Fruit fly (Drosophila melanogaster) whole organism, embryonic: ENCODE data around the gene Vm32E.

Experiments
- Adf1 ChIP-seq: fragments of 200-800 bp; sonication (Bioruptor generic); IDR thresholded peaks from 2 replicates; pipeline ENCODE4 v1.3.6; 2022; ENCODE audit warnings: missing biosample characterization, missing genetic modification characterization
- B-H2 ChIP-seq: fragments of 200-800 bp; sonication (Bioruptor generic); optimal IDR thresholded peaks from 2 replicates; lab custom pipeline; 2018; ENCODE audit warnings: missing biosample characterization, mild to moderate bottlenecking, missing genetic modification characterization
- CG10274 ChIP-seq: fragments of 200-800 bp; sonication (Bioruptor generic); optimal IDR thresholded peaks from 3 replicates; lab custom pipeline; 2017; ENCODE audit warnings: missing biosample characterization, mild to moderate bottlenecking, missing genetic modification characterization
- CG10565 ChIP-seq: fragments of 200-800 bp; sonication (Bioruptor generic); optimal IDR thresholded peaks from 3 replicates; lab custom pipeline; 2016; ENCODE audit warnings: missing biosample characterization, mild to moderate bottlenecking, missing genetic modification characterization
- CG12942 ChIP-seq: fragments of 200-800 bp; sonication (Bioruptor generic); optimal IDR thresholded peaks from 3 replicates; lab custom pipeline; 2016; ENCODE audit warnings: missing biosample characterization, missing genetic modification characterization
- CG13123 ChIP-seq: fragments of 200-800 bp; sonication (Bioruptor generic); optimal IDR thresholded peaks from 2 replicates; lab custom pipeline; 2016; ENCODE audit warnings: missing biosample characterization, missing genetic modification characterization
- CG1647 ChIP-seq: fragments of 200-800 bp; sonication (Bioruptor generic); optimal IDR thresholded peaks from 3 replicates; lab custom pipeline; 2016; ENCODE audit warnings: missing biosample characterization, missing genetic modification characterization
- CG16779 ChIP-seq: fragments of 200-800 bp; sonication (Bioruptor generic); IDR thresholded peaks from 2 replicates; pipeline ENCODE4 v1.3.6; 2022; ENCODE audit warnings: missing biosample characterization, missing genetic modification characterization
- CG16863 ChIP-seq: fragments of 200-800 bp; sonication (Bioruptor generic); optimal IDR thresholded peaks from 3 replicates; lab custom pipeline; 2016; ENCODE audit warnings: missing biosample characterization, missing genetic modification characterization
- CG17612 ChIP-seq: fragments of 200-800 bp; sonication (Bioruptor generic); IDR thresholded peaks from 2 replicates; pipeline ENCODE4 v1.3.6; 2022; ENCODE audit warnings: missing biosample characterization, missing genetic modification characterization
- CG1792 ChIP-seq: fragments of 200-800 bp; sonication (Bioruptor generic); optimal IDR thresholded peaks from 2 replicates; lab custom pipeline; 2016; ENCODE audit warnings: missing biosample characterization, missing genetic modification characterization
- CG18011 ChIP-seq: fragments of 200-800 bp; sonication (Bioruptor generic); optimal IDR thresholded peaks from 2 replicates; lab custom pipeline; 2017; ENCODE audit warnings: missing biosample characterization, missing genetic modification characterization, mild to moderate bottlenecking, moderate library complexity, missing genotype
- CG18619 ChIP-seq: fragments of 200-800 bp; sonication (Bioruptor generic); optimal IDR thresholded peaks from 3 replicates; lab custom pipeline; 2017; ENCODE audit warnings: missing biosample characterization, mild to moderate bottlenecking, missing genetic modification characterization
- CG2129 ChIP-seq: fragments of 200-800 bp; sonication (Bioruptor generic); IDR thresholded peaks from 2 replicates; pipeline ENCODE4 v1.3.6; 2022; ENCODE audit warnings: missing biosample characterization, missing genetic modification characterization; ENCODE audit not compliant: partially characterized antibody
- CG34376 ChIP-seq: fragments of 200-800 bp; sonication (Bioruptor generic); optimal IDR thresholded peaks from 2 replicates; lab custom pipeline; 2018; ENCODE audit warnings: missing biosample characterization, mild to moderate bottlenecking, missing genetic modification characterization
- CG3838 ChIP-seq: fragments of 200-800 bp; sonication (Bioruptor generic); optimal IDR thresholded peaks from 3 replicates; lab custom pipeline; 2016; ENCODE audit warnings: missing biosample characterization, missing genetic modification characterization
- CG3847 ChIP-seq: fragments of 200-800 bp; sonication (Bioruptor generic); IDR thresholded peaks from 2 replicates; pipeline ENCODE4 v1.3.6; 2022; ENCODE audit warnings: missing biosample characterization, missing genetic modification characterization
- CG4282 ChIP-seq: fragments of 200-800 bp; sonication (Bioruptor generic); optimal IDR thresholded peaks from 2 replicates; lab custom pipeline; 2016; ENCODE audit warnings: missing biosample characterization, missing genetic modification characterization
- CG4360 ChIP-seq: fragments of 200-800 bp; sonication (Bioruptor generic); IDR thresholded peaks from 2 replicates; pipeline ENCODE4 v1.3.6; 2022; ENCODE audit warnings: missing biosample characterization, missing genetic modification characterization
- CG4820 ChIP-seq: fragments of 200-800 bp; sonication (Bioruptor generic); optimal IDR thresholded peaks from 3 replicates; lab custom pipeline; 2016; ENCODE audit warnings: missing biosample characterization, missing genetic modification characterization
- CG5953 ChIP-seq: fragments of 200-800 bp; sonication (Bioruptor generic); IDR thresholded peaks from 2 replicates; pipeline ENCODE4 v1.3.6; 2022; ENCODE audit warnings: missing biosample characterization, missing genetic modification characterization
- Dad ChIP-seq: fragments of 200-800 bp; sonication (Bioruptor generic); optimal IDR thresholded peaks from 3 replicates; lab custom pipeline; 2016; ENCODE audit warnings: missing biosample characterization, missing genetic modification characterization
- E2f2 ChIP-seq: fragments of 200-800 bp; sonication (Bioruptor generic); IDR thresholded peaks from 2 replicates; pipeline ENCODE4 v1.3.6; 2022; ENCODE audit warnings: missing biosample characterization, missing genetic modification characterization
- ERR ChIP-seq: fragments of 200-800 bp; sonication (Bioruptor generic); optimal IDR thresholded peaks from 2 replicates; lab custom pipeline; 2016; ENCODE audit warnings: missing biosample characterization, missing genetic modification characterization
- H2.0 ChIP-seq: fragments of 200-800 bp; sonication (Bioruptor generic); IDR thresholded peaks from 2 replicates; pipeline ENCODE4 v1.3.6; 2022; ENCODE audit warnings: missing biosample characterization, missing genetic modification characterization
- HHEX ChIP-seq: fragments of 200-800 bp; sonication (Bioruptor generic); optimal IDR thresholded peaks from 3 replicates; lab custom pipeline; 2017; ENCODE audit warnings: missing biosample characterization, mild to moderate bottlenecking, missing genetic modification characterization, missing genetic modification reagents
- HLH3B ChIP-seq: fragments of 200-800 bp; sonication (Bioruptor generic); IDR thresholded peaks from 2 replicates; pipeline ENCODE4 v1.3.6; 2022; ENCODE audit warnings: missing biosample characterization, missing genetic modification characterization
- Hr78 ChIP-seq, 2 experiments: fragments of 200-800 bp in 1 of 2; fragments of >200 bp in 1 of 2; sonication (Bioruptor generic) in 1 of 2; optimal IDR thresholded peaks; 2 replicates each; lab custom pipeline; 2017 to 2019; ENCODE audit warnings: missing biosample characterization in 2 of 2, missing genetic modification characterization in 2 of 2, mild to moderate bottlenecking in 1 of 2, moderate library complexity in 1 of 2
- Jarid2 ChIP-seq: fragments of 200-800 bp; sonication (Bioruptor generic); optimal IDR thresholded peaks from 3 replicates; lab custom pipeline; 2017; ENCODE audit warnings: mild to moderate bottlenecking, missing biosample characterization, missing genetic modification reagents, missing genetic modification characterization
- Lhr ChIP-seq: fragments of 200-800 bp; sonication (Bioruptor generic); optimal IDR thresholded peaks from 3 replicates; lab custom pipeline; 2017; ENCODE audit warnings: mild to moderate bottlenecking, missing biosample characterization, missing genetic modification reagents, missing genetic modification characterization
- Mes4 ChIP-seq: fragments of 200-800 bp; sonication (Bioruptor generic); optimal IDR thresholded peaks from 2 replicates; lab custom pipeline; 2016; ENCODE audit warnings: missing biosample characterization, missing genetic modification characterization
- Myb ChIP-seq: fragments of 200-800 bp; sonication (Bioruptor generic); optimal IDR thresholded peaks from 2 replicates; lab custom pipeline; 2016; ENCODE audit warnings: missing biosample characterization, missing genetic modification characterization
- Oli ChIP-seq: fragments of 200-800 bp; sonication (Bioruptor generic); optimal IDR thresholded peaks from 2 replicates; lab custom pipeline; 2018; ENCODE audit warnings: missing biosample characterization, mild to moderate bottlenecking, missing genetic modification characterization, moderate library complexity
- Sox102F ChIP-seq: fragments of 200-800 bp; sonication (Bioruptor generic); optimal IDR thresholded peaks from 2 replicates; lab custom pipeline; 2018; ENCODE audit warnings: missing biosample characterization, mild to moderate bottlenecking, missing genetic modification characterization, moderate library complexity
- Spps ChIP-seq: fragments of 200-800 bp; sonication (Bioruptor generic); optimal IDR thresholded peaks from 2 replicates; lab custom pipeline; 2018; ENCODE audit warnings: missing biosample characterization, mild to moderate bottlenecking, missing genetic modification characterization
- Sry-δ ChIP-seq: fragments of 200-800 bp; sonication (Bioruptor generic); optimal IDR thresholded peaks from 2 replicates; lab custom pipeline; 2016; ENCODE audit warnings: missing biosample characterization, missing genetic modification characterization
- aop ChIP-seq: fragments of 200-800 bp; sonication (Bioruptor generic); IDR thresholded peaks from 2 replicates; pipeline ENCODE4 v1.3.6; 2022; ENCODE audit warnings: missing biosample characterization, missing genetic modification characterization
- ase ChIP-seq: fragments of 200-800 bp; sonication (Bioruptor generic); IDR thresholded peaks from 3 replicates; pipeline ENCODE4 v1.3.6; 2022; ENCODE audit warnings: missing biosample characterization, missing genetic modification characterization
- br ChIP-seq: fragments of >200 bp; optimal IDR thresholded peaks from 2 replicates; lab custom pipeline; 2017
- dmrt99B ChIP-seq: fragments of 200-800 bp; sonication (Bioruptor generic); optimal IDR thresholded peaks from 2 replicates; lab custom pipeline; 2018; ENCODE audit warnings: missing biosample characterization, mild to moderate bottlenecking, missing genetic modification characterization, moderate library complexity
- her ChIP-seq: fragments of 200-800 bp; sonication (Bioruptor generic); optimal IDR thresholded peaks from 2 replicates; lab custom pipeline; 2016; ENCODE audit warnings: missing biosample characterization, missing genetic modification characterization
- inv ChIP-seq: fragments of 200-800 bp; sonication (Bioruptor generic); IDR thresholded peaks from 2 replicates; pipeline ENCODE4 v1.3.6; 2022; ENCODE audit warnings: missing biosample characterization, missing genetic modification characterization; ENCODE audit not compliant: partially characterized antibody
- kah ChIP-seq: fragments of 200-800 bp; sonication (Bioruptor generic); optimal IDR thresholded peaks from 2 replicates; lab custom pipeline; 2018; ENCODE audit warnings: missing biosample characterization, mild to moderate bottlenecking, missing genetic modification characterization
- knrl ChIP-seq: fragments of 200-800 bp; sonication (Bioruptor generic); IDR thresholded peaks from 3 replicates; pipeline ENCODE4 v1.3.6; 2022; ENCODE audit warnings: missing biosample characterization, missing genetic modification characterization; ENCODE audit not compliant: partially characterized antibody
- lola ChIP-seq, 3 experiments: fragments of >200 bp in 2 of 3; fragments of 200-800 bp in 1 of 3; sonication (Bioruptor generic) in 1 of 3; optimal IDR thresholded peaks; 2 replicates each; lab custom pipeline; 2017 to 2019; ENCODE audit warnings: missing biosample characterization in 3 of 3, missing genetic modification characterization in 3 of 3, mild to moderate bottlenecking in 1 of 3, moderate library complexity in 1 of 3
- nmo ChIP-seq: fragments of 200-800 bp; sonication (Bioruptor generic); optimal IDR thresholded peaks from 2 replicates; lab custom pipeline; 2018; ENCODE audit warnings: missing biosample characterization, mild to moderate bottlenecking, missing genetic modification characterization, moderate library complexity
- p53 ChIP-seq: fragments of 200-800 bp; sonication (Bioruptor generic); optimal IDR thresholded peaks from 2 replicates; lab custom pipeline; 2016; ENCODE audit warnings: missing biosample characterization, missing genetic modification characterization
- pros ChIP-seq: fragments of 200-800 bp; sonication (Bioruptor generic); optimal IDR thresholded peaks from 3 replicates; lab custom pipeline; 2019; ENCODE audit warnings: missing biosample characterization, mild to moderate bottlenecking, missing genetic modification characterization, moderate library complexity
- row ChIP-seq: fragments of 200-800 bp; sonication (Bioruptor generic); IDR thresholded peaks from 3 replicates; pipeline ENCODE4 v1.3.6; 2022; ENCODE audit warnings: missing biosample characterization, missing genetic modification characterization
- tgo ChIP-seq: fragments of 200-800 bp; sonication (Bioruptor generic); IDR thresholded peaks from 3 replicates; pipeline ENCODE4 v1.3.6; 2022; ENCODE audit warnings: missing biosample characterization, missing genetic modification characterization
- tup ChIP-seq: fragments of 200-800 bp; sonication (Bioruptor generic); optimal IDR thresholded peaks from 2 replicates; lab custom pipeline; 2016; ENCODE audit warnings: missing biosample characterization, mild to moderate bottlenecking, missing genetic modification characterization, moderate library complexity

Vm32E gene

DNA sequence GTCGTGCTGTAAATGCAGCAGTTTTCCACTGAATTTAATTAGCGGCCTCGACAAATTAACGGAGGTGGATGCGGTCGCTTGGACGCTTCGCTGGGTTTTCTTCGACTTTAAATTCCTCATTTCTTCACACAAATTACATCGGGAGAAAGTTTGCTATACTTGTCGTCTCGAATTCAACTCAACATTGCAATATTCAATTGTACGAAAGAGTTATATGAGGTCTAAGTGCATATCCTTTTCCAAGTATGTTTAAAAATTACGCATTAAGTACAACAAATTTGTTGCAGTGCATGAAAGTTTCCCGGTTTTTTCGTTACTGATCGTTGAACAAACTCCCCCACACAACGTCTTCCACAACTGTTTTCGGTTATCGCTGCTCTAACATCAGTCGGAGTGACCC lies 21.2 kb upstream of the Vm32E start (continued):
- peak; percentile 59 for TF ChIP-seq row (GFP tag; lab: Robert Waterston, UW)
- TF ChIP-seq Sox102F (GFP tag; lab: Kevin White, UChicago): peak; percentile 90
- TF ChIP-seq H2.0 (GFP tag; lab: Robert Waterston, UW): peak; percentile 41; the same call in 1 of the 2 replicates
- no peak for TF ChIP-seq CG18011
- TF ChIP-seq Sry-δ (GFP tag; lab: Kevin White, UChicago): peak; percentile 5
- TF ChIP-seq kah (GFP tag; lab: Kevin White, UChicago): no peak
- TF ChIP-seq tgo (GFP tag; lab: Robert Waterston, UW): 0 out of 3 replicates have a peak, but pooled peaks have one; percentile 27
- TF ChIP-seq Lhr: peak; percentile 45
- TF ChIP-seq Hr78 (GFP tag; optimal IDR thresholded peaks at IDR 0.05; lab: Kevin White, UChicago): peak in 1 of 2 experiments; percentile 57
- 0 out of 2 replicates have a peak, but pooled peaks have one; percentile 27 for TF ChIP-seq CG4360 (GFP tag; lab: Robert Waterston, UW)
- 0 out of 2 replicates have a peak, but pooled peaks have one; percentile 30 for TF ChIP-seq CG3847 (GFP tag; lab: Robert Waterston, UW)
- no peak for TF ChIP-seq Jarid2 (GFP tag; lab: Kevin White, UChicago)
- no peak for TF ChIP-seq CG2129 (GFP tag; lab: Robert Waterston, UW)
- no peak for TF ChIP-seq Dad (GFP tag; lab: Kevin White, UChicago)
- TF ChIP-seq tup (GFP tag; lab: Kevin White, UChicago): no peak
- peak; percentile 20 for TF ChIP-seq Myb (GFP tag; lab: Kevin White, UChicago)
- no peak for TF ChIP-seq CG4282
- no peak for TF ChIP-seq CG10274 (GFP tag; lab: Kevin White, UChicago)
- peak; percentile 57 for TF ChIP-seq nmo (GFP tag; lab: Kevin White, UChicago)
- TF ChIP-seq CG16863: peak; percentile 55
- no peak for TF ChIP-seq CG17612 (GFP tag; lab: Robert Waterston, UW)
- no peak for TF ChIP-seq aop (GFP tag; lab: Robert Waterston, UW)
- no peak for TF ChIP-seq br (lab: Kevin White, UChicago)
- peak; percentile 37 for TF ChIP-seq Spps (tag; lab: Kevin White, UChicago)
- TF ChIP-seq Mes4 (GFP tag; lab: Kevin White, UChicago): peak; percentile 34
- no peak for TF ChIP-seq inv
- TF ChIP-seq B-H2: no peak
- TF ChIP-seq CG34376: no peak
- TF ChIP-seq CG1792 (GFP tag; lab: Kevin White, UChicago): no peak
- TF ChIP-seq CG13123 (GFP tag; lab: Kevin White, UChicago): no peak
- TF ChIP-seq CG12942 (GFP tag; lab: Kevin White, UChicago): peak; percentile 48
- TF ChIP-seq CG3838 (GFP tag; lab: Kevin White, UChicago): no peak
- TF ChIP-seq E2f2 (GFP tag; lab: Robert Waterston, UW): 0 out of 2 replicates have a peak, but pooled peaks have one; percentile 28
- TF ChIP-seq dmrt99B (tag; lab: Kevin White, UChicago): peak; percentile 70
- no peak for TF ChIP-seq p53
- TF ChIP-seq CG1647: no peak
- no peak for TF ChIP-seq ERR
- TF ChIP-seq HHEX (GFP tag; lab: Kevin White, UChicago): peak; percentile 6
- no peak for TF ChIP-seq CG16779
- TF ChIP-seq Oli (tag; lab: Kevin White, UChicago): peak; percentile 75
- no peak for TF ChIP-seq CG10565 (GFP tag; lab: Kevin White, UChicago)
- 0 out of 3 replicates have a peak, but pooled peaks have one; percentile 45 for TF ChIP-seq ase (GFP tag; lab: Robert Waterston, UW)
- peak; percentile 32 for TF ChIP-seq CG4820 (GFP tag; lab: Kevin White, UChicago)
- peak; percentile 55 for TF ChIP-seq pros (GFP tag; lab: Kevin White, UChicago)
- TF ChIP-seq knrl: no peak
- TF ChIP-seq her: peak; percentile 50
- TF ChIP-seq CG5953: peak; percentile 64
- peak; percentile 18 for TF ChIP-seq CG18619
- peak in 1 of 3 experiments; percentile 76 for TF ChIP-seq lola (GFP tag; optimal IDR thresholded peaks at IDR 0.05; lab: Kevin White, UChicago)
- TF ChIP-seq Adf1 (GFP tag; lab: Robert Waterston, UW): no peak
- 0 out of 2 replicates have a peak, but pooled peaks have one; percentile 42 for TF ChIP-seq HLH3B (GFP tag; lab: Robert Waterston, UW)
